Fruit fly (Drosophila melanogaster) whole organism, prepupa: ENCODE data around the gene CG42830.
A peak's percentile ranks its signal among the peaks of the same experiment; 100 is the strongest.

Source experiments
- Blimp-1 ChIP-seq: fragments of 200-800 bp; sonication (Bioruptor generic); optimal IDR thresholded peaks from 3 replicates; lab custom pipeline; 2017; ENCODE audit warnings: missing biosample characterization, missing genetic modification characterization, mild to moderate bottlenecking, moderate library complexity, missing genetic modification reagents
- CG10669 ChIP-seq: fragments of 200-800 bp; sonication (Bioruptor generic); optimal IDR thresholded peaks from 3 replicates; lab custom pipeline; 2018; ENCODE audit warnings: missing biosample characterization, mild to moderate bottlenecking, missing genetic modification characterization, moderate library complexity
- CG11902 ChIP-seq: fragments of 200-800 bp; sonication (Bioruptor generic); optimal IDR thresholded peaks from 3 replicates; lab custom pipeline; 2016; ENCODE audit warnings: missing biosample characterization, missing genetic modification characterization
- CG15336 ChIP-seq: fragments of 200-800 bp; sonication (Bioruptor generic); IDR thresholded peaks from 2 replicates; pipeline ENCODE4 v1.3.6; 2022; ENCODE audit warnings: missing biosample characterization, missing genetic modification characterization
- CG3032 ChIP-seq: fragments of 200-800 bp; optimal IDR thresholded peaks from 2 replicates; lab custom pipeline; 2019; ENCODE audit warnings: missing biosample characterization, mild to moderate bottlenecking, missing genetic modification characterization, moderate library complexity
- CG31627 ChIP-seq: fragments of 200-800 bp; sonication (Bioruptor generic); optimal IDR thresholded peaks from 3 replicates; lab custom pipeline; 2016; ENCODE audit warnings: missing biosample characterization, missing genetic modification characterization
- CG32006 ChIP-seq: fragments of 200-800 bp; sonication (Bioruptor generic); optimal IDR thresholded peaks from 3 replicates; lab custom pipeline; 2017; ENCODE audit warnings: missing biosample characterization, mild to moderate bottlenecking, missing genetic modification characterization
- CG34406 ChIP-seq: fragments of 200-800 bp; sonication (Bioruptor generic); optimal IDR thresholded peaks from 3 replicates; lab custom pipeline; 2016; ENCODE audit warnings: missing biosample characterization, missing genetic modification characterization
- CG4318 ChIP-seq: fragments of 200-800 bp; sonication (Bioruptor generic); optimal IDR thresholded peaks from 3 replicates; lab custom pipeline; 2017; ENCODE audit warnings: missing biosample characterization, mild to moderate bottlenecking, missing genetic modification characterization
- CG6276 ChIP-seq: fragments of 200-800 bp; sonication (Bioruptor generic); optimal IDR thresholded peaks from 2 replicates; lab custom pipeline; 2017; ENCODE audit warnings: missing biosample characterization, mild to moderate bottlenecking, missing genetic modification characterization
- CG6792 ChIP-seq: fragments of 200-800 bp; sonication (Bioruptor generic); optimal IDR thresholded peaks from 3 replicates; lab custom pipeline; 2016; ENCODE audit warnings: missing biosample characterization, missing genetic modification characterization
- CG6808 ChIP-seq: fragments of 200-800 bp; sonication (Bioruptor generic); optimal IDR thresholded peaks from 3 replicates; lab custom pipeline; 2017; ENCODE audit warnings: missing biosample characterization, missing genetic modification characterization, mild to moderate bottlenecking, moderate library complexity, missing genetic modification reagents
- CG6854 ChIP-seq: fragments of 200-800 bp; sonication (Bioruptor generic); optimal IDR thresholded peaks from 2 replicates; lab custom pipeline; 2017; ENCODE audit warnings: missing biosample characterization, mild to moderate bottlenecking, missing genetic modification characterization
- CG7368 ChIP-seq: fragments of 200-800 bp; sonication (Bioruptor generic); optimal IDR thresholded peaks from 3 replicates; lab custom pipeline; 2016; ENCODE audit warnings: missing biosample characterization, missing genetic modification characterization
- CG8632 ChIP-seq: fragments of 200-800 bp; sonication (Bioruptor generic); optimal IDR thresholded peaks from 3 replicates; lab custom pipeline; 2016; ENCODE audit warnings: missing biosample characterization, missing genetic modification characterization
- CG9139 ChIP-seq: fragments of 200-800 bp; sonication (Bioruptor generic); optimal IDR thresholded peaks from 3 replicates; lab custom pipeline; 2017; ENCODE audit warnings: missing biosample characterization, mild to moderate bottlenecking, missing genetic modification characterization
- Eip75B ChIP-seq: fragments of 200-800 bp; sonication (Bioruptor generic); optimal IDR thresholded peaks from 3 replicates; lab custom pipeline; 2016; ENCODE audit warnings: missing biosample characterization, missing genetic modification characterization
- Eip78C ChIP-seq: fragments of 200-800 bp; sonication (Bioruptor generic); peaks from one replicate; lab custom pipeline; 2016; ENCODE audit warnings: missing biosample characterization, missing genetic modification characterization
- Ets21C ChIP-seq: fragments of 200-800 bp; sonication (Bioruptor generic); optimal IDR thresholded peaks from 3 replicates; lab custom pipeline; 2016; ENCODE audit warnings: missing biosample characterization, missing genetic modification characterization
- Hr38 ChIP-seq: sonication (Bioruptor generic); optimal IDR thresholded peaks from 2 replicates; lab custom pipeline; 2016; ENCODE audit warnings: missing biosample characterization, missing genetic modification characterization
- Hr39 ChIP-seq: fragments of 200-800 bp; sonication (Bioruptor generic); optimal IDR thresholded peaks from 2 replicates; lab custom pipeline; 2016; ENCODE audit warnings: missing biosample characterization, missing genetic modification characterization
- Hr4 ChIP-seq: fragments of 200-800 bp; sonication (Bioruptor generic); optimal IDR thresholded peaks from 3 replicates; lab custom pipeline; 2016; ENCODE audit warnings: missing biosample characterization, missing genetic modification characterization
- Lpt ChIP-seq: fragments of 200-800 bp; sonication (Bioruptor generic); optimal IDR thresholded peaks from 3 replicates; lab custom pipeline; 2016; ENCODE audit warnings: missing biosample characterization, missing genetic modification characterization
- OdsH ChIP-seq: fragments of 200-800 bp; sonication (Bioruptor generic); optimal IDR thresholded peaks from 3 replicates; lab custom pipeline; 2016; ENCODE audit warnings: missing biosample characterization, missing genetic modification characterization
- Sox14 ChIP-seq: fragments of 200-800 bp; sonication (Bioruptor generic); optimal IDR thresholded peaks from 3 replicates; lab custom pipeline; 2016; ENCODE audit warnings: missing biosample characterization, missing genetic modification characterization
- achi ChIP-seq: fragments of 200-800 bp; sonication (Bioruptor generic); optimal IDR thresholded peaks from 3 replicates; lab custom pipeline; 2016; ENCODE audit warnings: missing biosample characterization, missing genetic modification characterization
- acj6 ChIP-seq: fragments of 200-800 bp; sonication (Bioruptor generic); optimal IDR thresholded peaks from 3 replicates; lab custom pipeline; 2016; ENCODE audit warnings: missing biosample characterization, missing genetic modification characterization
- cyc ChIP-seq: fragments of 200-800 bp; sonication (Bioruptor generic); optimal IDR thresholded peaks from 3 replicates; lab custom pipeline; 2016; ENCODE audit warnings: missing biosample characterization, missing genetic modification characterization
- dac ChIP-seq: fragments of 200-800 bp; sonication (Bioruptor generic); optimal IDR thresholded peaks from 2 replicates; lab custom pipeline; 2017; ENCODE audit warnings: missing biosample characterization, mild to moderate bottlenecking, missing genetic modification characterization
- dsx ChIP-seq: fragments of 200-800 bp; optimal IDR thresholded peaks from 3 replicates; lab custom pipeline; 2019; ENCODE audit warnings: missing biosample characterization, mild to moderate bottlenecking, missing genetic modification characterization, moderate library complexity; ENCODE audit not compliant: poor library complexity, severe bottlenecking
- eg ChIP-seq: fragments of 200-800 bp; sonication (Bioruptor generic); IDR thresholded peaks from 3 replicates; pipeline ENCODE4 v1.3.6; 2022; ENCODE audit warnings: missing biosample characterization, missing genetic modification characterization
- esn ChIP-seq: fragments of 200-800 bp; sonication (Bioruptor generic); optimal IDR thresholded peaks from 2 replicates; lab custom pipeline; 2016; ENCODE audit warnings: missing biosample characterization, mild to moderate bottlenecking, missing genetic modification characterization, moderate library complexity
- fd59A ChIP-seq: fragments of 200-800 bp; sonication (Bioruptor generic); optimal IDR thresholded peaks from 2 replicates; lab custom pipeline; 2017; ENCODE audit warnings: missing biosample characterization, mild to moderate bottlenecking, missing genetic modification characterization, missing genetic modification reagents
- fd85E ChIP-seq: fragments of 200-800 bp; sonication (Bioruptor generic); optimal IDR thresholded peaks from 3 replicates; lab custom pipeline; 2016; ENCODE audit warnings: missing biosample characterization, missing genetic modification characterization
- lz ChIP-seq: fragments of 200-800 bp; sonication (Bioruptor generic); optimal IDR thresholded peaks from 3 replicates; lab custom pipeline; 2016; ENCODE audit warnings: missing biosample characterization, missing genetic modification characterization
- net ChIP-seq: fragments of 200-800 bp; sonication (Bioruptor generic); optimal IDR thresholded peaks from 3 replicates; lab custom pipeline; 2016; ENCODE audit warnings: missing biosample characterization, missing genetic modification characterization
- pdm3 ChIP-seq: fragments of 200-800 bp; sonication (Bioruptor generic); optimal IDR thresholded peaks from 3 replicates; lab custom pipeline; 2016; ENCODE audit warnings: missing biosample characterization, missing genetic modification characterization
- salr ChIP-seq, 2 experiments: fragments of 200-800 bp; sonication (Bioruptor generic); optimal IDR thresholded peaks; 3 replicates each; lab custom pipeline; 2016 to 2018; ENCODE audit warnings: missing biosample characterization in 2 of 2, missing genetic modification characterization in 2 of 2, mild to moderate bottlenecking in 1 of 2
- spab ChIP-seq: fragments of 200-800 bp; sonication (Bioruptor generic); optimal IDR thresholded peaks from 2 replicates; lab custom pipeline; 2017; ENCODE audit warnings: missing biosample characterization, mild to moderate bottlenecking, missing genetic modification characterization, missing genetic modification reagents
- ss ChIP-seq, 2 experiments: fragments of 200-800 bp; sonication (Bioruptor generic); optimal IDR thresholded peaks; 2 replicates in 1 of 2; 3 replicates in 1 of 2; lab custom pipeline; 2017 to 2018; ENCODE audit warnings: mild to moderate bottlenecking in 2 of 2, missing biosample characterization in 2 of 2, missing genetic modification characterization in 2 of 2, moderate library complexity in 1 of 2
- svp ChIP-seq: fragments of 200-800 bp; sonication (Bioruptor generic); peaks from one replicate; lab custom pipeline; 2016; ENCODE audit warnings: missing biosample characterization, missing genetic modification characterization

Gene CG42830

dm6 chr2L:17812572-17812971 lies at the start of gene CG42830:
Gene CG42830, minus strand, starts transcription at chr2L:17812672.
- TF ChIP-seq CG4318 (GFP tag; lab: Kevin White, UChicago) (no peak), CG3032 (tag; lab: Kevin White, UChicago) (no peak), Sox14 (GFP tag; lab: Kevin White, UChicago) (no peak), esn (GFP tag; lab: Kevin White, UChicago) (no peak)
- TF ChIP-seq, all 60 proteins: peak for 0

dm6 chr2L:17803117-17803516 lies 9.4 kb downstream of the CG42830 start:
- no peak for TF ChIP-seq CG3032 (tag; lab: Kevin White, UChicago)
- no peak for TF ChIP-seq CG9139 (GFP tag; lab: Kevin White, UChicago)
- TF ChIP-seq, all 60 proteins: peak for 0

- TF ChIP-seq CG6276 (GFP tag; lab: Kevin White, UChicago) = no peak
- no peak for TF ChIP-seq Ets21C
- no peak for TF ChIP-seq esn (GFP tag; lab: Kevin White, UChicago)
- no peak for TF ChIP-seq achi
- TF ChIP-seq CG31627 (GFP tag; lab: Kevin White, UChicago) = no peak
- no peak for TF ChIP-seq Blimp-1 (GFP tag; lab: Kevin White, UChicago)
- TF ChIP-seq spab (GFP tag; lab: Kevin White, UChicago) = no peak
- peak; percentile 17 for TF ChIP-seq cyc (GFP tag; lab: Kevin White, UChicago)
- no peak for TF ChIP-seq CG6854 (GFP tag; lab: Kevin White, UChicago)
- peak; percentile 23 for TF ChIP-seq Hr39 (GFP tag; lab: Kevin White, UChicago)
- no peak for TF ChIP-seq pdm3 (GFP tag; lab: Kevin White, UChicago)
- no peak for TF ChIP-seq CG3032 (tag; lab: Kevin White, UChicago)
- no peak for TF ChIP-seq CG15336 (GFP tag; lab: Robert Waterston, UW)
- no peak for TF ChIP-seq CG11902
- TF ChIP-seq CG4318 (GFP tag; lab: Kevin White, UChicago) = no peak
These were observed 27.8 kb downstream of the CG42830 start for dm6 chr2L:17784641-17785040.

dm6 chr2L:17783477-17783876 lies 29.0 kb downstream of the CG42830 start:
- TF ChIP-seq svp (GFP tag; lab: Kevin White, UChicago) (no peak), CG9139 (GFP tag; lab: Kevin White, UChicago) (no peak), CG7368 (GFP tag; lab: Kevin White, UChicago) (no peak), Eip75B (GFP tag; lab: Kevin White, UChicago) (no peak), net (no peak), ss (GFP tag; optimal IDR thresholded peaks at IDR 0.05; lab: Kevin White, UChicago) (no peak), dsx (GFP tag; lab: Kevin White, UChicago) (no peak), Hr38 (GFP tag; lab: Kevin White, UChicago) (no peak), CG8632 (GFP tag; lab: Kevin White, UChicago) (no peak), eg (GFP tag; lab: Robert Waterston, UW) (no peak), fd85E (GFP tag; lab: Kevin White, UChicago) (no peak), OdsH (GFP tag; lab: Kevin White, UChicago) (no peak)

dm6 chr2L:17781948-17782347 lies 30.5 kb downstream of the CG42830 start:
- peak; percentile 63 for TF ChIP-seq lz
- TF ChIP-seq CG11902 = peak; percentile 25
- TF ChIP-seq CG3032 (tag; lab: Kevin White, UChicago) = no peak
- TF ChIP-seq Eip75B (GFP tag; lab: Kevin White, UChicago) = peak; percentile 10
- no peak for TF ChIP-seq Lpt (GFP tag; lab: Kevin White, UChicago)
- no peak for TF ChIP-seq fd59A (GFP tag; lab: Kevin White, UChicago)
- TF ChIP-seq Eip78C (GFP tag; lab: Kevin White, UChicago) = peak; percentile 80
- TF ChIP-seq OdsH (GFP tag; lab: Kevin White, UChicago) = peak; percentile 41
- TF ChIP-seq acj6 (GFP tag; lab: Kevin White, UChicago) = peak; percentile 32
- TF ChIP-seq Blimp-1 (GFP tag; lab: Kevin White, UChicago) = peak; percentile 16
- TF ChIP-seq esn (GFP tag; lab: Kevin White, UChicago) = peak; percentile 80
- TF ChIP-seq CG34406 (GFP tag; lab: Kevin White, UChicago) = peak; percentile 50
- no peak for TF ChIP-seq salr (GFP tag; optimal IDR thresholded peaks at IDR 0.05; lab: Kevin White, UChicago)
- TF ChIP-seq Hr4 (GFP tag; lab: Kevin White, UChicago) = peak; percentile 0
- TF ChIP-seq CG6792 (GFP tag; lab: Kevin White, UChicago) = peak; percentile 43
- TF ChIP-seq CG32006 (GFP tag; lab: Kevin White, UChicago) = peak; percentile 60
- peak; percentile 87 for TF ChIP-seq svp (GFP tag; lab: Kevin White, UChicago)
- TF ChIP-seq Ets21C = peak; percentile 18
- TF ChIP-seq CG6854 (GFP tag; lab: Kevin White, UChicago) = no peak
- TF ChIP-seq CG6276 (GFP tag; lab: Kevin White, UChicago) = no peak
- TF ChIP-seq dac (GFP tag; lab: Kevin White, UChicago) = no peak
- TF ChIP-seq Sox14 (GFP tag; lab: Kevin White, UChicago) = peak; percentile 22
- TF ChIP-seq CG9139 (GFP tag; lab: Kevin White, UChicago) = no peak
- TF ChIP-seq CG6808 (GFP tag; lab: Kevin White, UChicago) = no peak
- no peak for TF ChIP-seq CG10669 (GFP tag; lab: Kevin White, UChicago)
- peak; percentile 39 for TF ChIP-seq CG8632 (GFP tag; lab: Kevin White, UChicago)
